Fruit fly (Drosophila melanogaster) whole organism, embryonic: ENCODE results near the gene Lip3.
A peak's percentile ranks its signal among the peaks of the same experiment; 100 is the strongest.

Experiments
- Abd-B ChIP-seq: fragments of 200-800 bp; sonication (Bioruptor generic); optimal IDR thresholded peaks from 2 replicates; lab custom pipeline; 2018; ENCODE audit warnings: missing biosample characterization, mild to moderate bottlenecking, missing genetic modification characterization, moderate library complexity
- CG10274 ChIP-seq: fragments of 200-800 bp; sonication (Bioruptor generic); optimal IDR thresholded peaks from 3 replicates; lab custom pipeline; 2017; ENCODE audit warnings: missing biosample characterization, mild to moderate bottlenecking, missing genetic modification characterization
- CG10321 ChIP-seq: fragments of 200-800 bp; sonication (Bioruptor generic); IDR thresholded peaks from 2 replicates; pipeline ENCODE4 v1.3.6; 2022; ENCODE audit warnings: missing biosample characterization, missing genetic modification characterization
- CG11093 ChIP-seq: fragments of 200-800 bp; sonication (Bioruptor generic); IDR thresholded peaks from 3 replicates; pipeline ENCODE4 v1.3.6; 2022; ENCODE audit warnings: missing biosample characterization, missing genetic modification characterization
- CG12744 ChIP-seq: fragments of 200-800 bp; sonication (Bioruptor generic); optimal IDR thresholded peaks from 2 replicates; lab custom pipeline; 2016; ENCODE audit warnings: missing biosample characterization, missing genetic modification characterization
- CG12942 ChIP-seq: fragments of 200-800 bp; sonication (Bioruptor generic); optimal IDR thresholded peaks from 3 replicates; lab custom pipeline; 2016; ENCODE audit warnings: missing biosample characterization, missing genetic modification characterization
- CG15011 ChIP-seq: fragments of 200-800 bp; sonication (Bioruptor generic); optimal IDR thresholded peaks from 3 replicates; lab custom pipeline; 2018; ENCODE audit warnings: missing biosample characterization, mild to moderate bottlenecking, missing genetic modification characterization
- CG15269 ChIP-seq: fragments of 200-800 bp; sonication (Bioruptor generic); optimal IDR thresholded peaks from 2 replicates; lab custom pipeline; 2018; ENCODE audit warnings: missing biosample characterization, mild to moderate bottlenecking, missing genetic modification characterization, moderate library complexity
- CG16779 ChIP-seq: fragments of 200-800 bp; sonication (Bioruptor generic); IDR thresholded peaks from 2 replicates; pipeline ENCODE4 v1.3.6; 2022; ENCODE audit warnings: missing biosample characterization, missing genetic modification characterization
- CG2712 ChIP-seq: fragments of 200-800 bp; optimal IDR thresholded peaks from 3 replicates; lab custom pipeline; 2019; ENCODE audit warnings: missing biosample characterization, mild to moderate bottlenecking, missing genetic modification characterization, moderate library complexity
- CG3726 ChIP-seq: fragments of 200-800 bp; sonication (Bioruptor generic); IDR thresholded peaks from 3 replicates; pipeline ENCODE4, ENCODE4 v1.3.6; 2022; ENCODE audit warnings: missing biosample characterization, missing genetic modification characterization
- CG43689 ChIP-seq: fragments of 200-800 bp; sonication (Bioruptor generic); IDR thresholded peaks from 2 replicates; pipeline ENCODE4 v1.3.6; 2022; ENCODE audit warnings: missing biosample characterization, missing genetic modification characterization
- CG4820 ChIP-seq: fragments of 200-800 bp; sonication (Bioruptor generic); optimal IDR thresholded peaks from 3 replicates; lab custom pipeline; 2016; ENCODE audit warnings: missing biosample characterization, missing genetic modification characterization
- CG4854 ChIP-seq: fragments of 200-800 bp; sonication (Bioruptor generic); optimal IDR thresholded peaks from 2 replicates; lab custom pipeline; 2016; ENCODE audit warnings: missing biosample characterization, missing genetic modification characterization, inconsistent platforms
- CG6272 ChIP-seq: fragments of 200-800 bp; sonication (Bioruptor generic); IDR thresholded peaks from 2 replicates; pipeline ENCODE4 v1.3.6; 2022; ENCODE audit warnings: missing biosample characterization, missing genetic modification characterization
- CG6791 ChIP-seq: fragments of 200-800 bp; sonication (Bioruptor generic); IDR thresholded peaks from 3 replicates; pipeline ENCODE4 v1.3.6; 2022; ENCODE audit warnings: missing biosample characterization, missing genetic modification characterization; ENCODE audit not compliant: partially characterized antibody
- CG7745 ChIP-seq: fragments of 200-800 bp; sonication (Bioruptor generic); optimal IDR thresholded peaks from 2 replicates; lab custom pipeline; 2018; ENCODE audit warnings: missing biosample characterization, mild to moderate bottlenecking, missing genetic modification characterization, moderate library complexity
- CG8089 ChIP-seq: fragments of 200-800 bp; sonication (Bioruptor generic); optimal IDR thresholded peaks from 3 replicates; lab custom pipeline; 2016; ENCODE audit warnings: missing biosample characterization, missing genetic modification characterization
- CG9609 ChIP-seq: fragments of 200-800 bp; sonication (Bioruptor generic); optimal IDR thresholded peaks from 3 replicates; lab custom pipeline; 2016; ENCODE audit warnings: missing biosample characterization, missing genetic modification characterization
- D19B ChIP-seq: fragments of 200-800 bp; sonication (Bioruptor generic); optimal IDR thresholded peaks from 2 replicates; lab custom pipeline; 2017; ENCODE audit warnings: missing biosample characterization, mild to moderate bottlenecking, missing genetic modification characterization
- Doc2 ChIP-seq: fragments of 200-800 bp; sonication (Bioruptor generic); IDR thresholded peaks from 2 replicates; pipeline ENCODE4 v1.3.6; 2022; ENCODE audit warnings: missing biosample characterization, missing genetic modification characterization
- H15 ChIP-seq: fragments of 200-800 bp; sonication (Bioruptor generic); IDR thresholded peaks from 3 replicates; pipeline ENCODE4 v1.3.6; 2022; ENCODE audit warnings: missing biosample characterization, missing genetic modification characterization
- Jarid2 ChIP-seq: fragments of 200-800 bp; sonication (Bioruptor generic); optimal IDR thresholded peaks from 3 replicates; lab custom pipeline; 2017; ENCODE audit warnings: mild to moderate bottlenecking, missing biosample characterization, missing genetic modification reagents, missing genetic modification characterization
- Med ChIP-seq: fragments of 200-800 bp; sonication (Bioruptor generic); peaks from one replicate; lab custom pipeline; 2016; ENCODE audit warnings: missing biosample characterization, missing genetic modification characterization, mild to moderate bottlenecking, inconsistent platforms, moderate library complexity
- Meics ChIP-seq: fragments of 200-800 bp; sonication (Bioruptor generic); optimal IDR thresholded peaks from 2 replicates; lab custom pipeline; 2017; ENCODE audit warnings: missing biosample characterization, mild to moderate bottlenecking, missing genetic modification characterization
- NfI ChIP-seq: fragments of 200-800 bp; sonication (Bioruptor generic); optimal IDR thresholded peaks from 3 replicates; lab custom pipeline; 2018; ENCODE audit warnings: missing biosample characterization, mild to moderate bottlenecking, missing genetic modification characterization, moderate library complexity
- Rx ChIP-seq: fragments of 200-800 bp; sonication (Bioruptor generic); IDR thresholded peaks from 2 replicates; pipeline ENCODE4 v1.3.6; 2022; ENCODE audit warnings: missing biosample characterization, missing genetic modification characterization
- Sox102F ChIP-seq: fragments of 200-800 bp; sonication (Bioruptor generic); optimal IDR thresholded peaks from 2 replicates; lab custom pipeline; 2018; ENCODE audit warnings: missing biosample characterization, mild to moderate bottlenecking, missing genetic modification characterization, moderate library complexity
- Spps ChIP-seq: fragments of 200-800 bp; sonication (Bioruptor generic); optimal IDR thresholded peaks from 2 replicates; lab custom pipeline; 2018; ENCODE audit warnings: missing biosample characterization, mild to moderate bottlenecking, missing genetic modification characterization
- Sry-β ChIP-seq: fragments of 200-800 bp; sonication (Bioruptor generic); optimal IDR thresholded peaks from 2 replicates; lab custom pipeline; 2018; ENCODE audit warnings: missing biosample characterization, mild to moderate bottlenecking, missing genetic modification characterization, moderate library complexity
- Taf1 ChIP-seq: fragments of 200-800 bp; sonication (Bioruptor generic); IDR thresholded peaks from 2 replicates; pipeline ENCODE4 v1.3.6; 2022; ENCODE audit warnings: missing biosample characterization, missing genetic modification characterization
- ac ChIP-seq: fragments of 200-800 bp; sonication (Bioruptor generic); optimal IDR thresholded peaks from 3 replicates; lab custom pipeline; 2017; ENCODE audit warnings: missing biosample characterization, mild to moderate bottlenecking, missing genetic modification characterization
- ase ChIP-seq: fragments of 200-800 bp; sonication (Bioruptor generic); IDR thresholded peaks from 3 replicates; pipeline ENCODE4 v1.3.6; 2022; ENCODE audit warnings: missing biosample characterization, missing genetic modification characterization
- bowl ChIP-seq: fragments of 200-800 bp; sonication (Bioruptor generic); IDR thresholded peaks from 2 replicates; pipeline ENCODE4 v1.3.6; 2022; ENCODE audit warnings: missing biosample characterization, missing genetic modification characterization
- cad ChIP-seq: fragments of >200 bp; optimal IDR thresholded peaks from 2 replicates; lab custom pipeline; 2017; ENCODE audit warnings: missing biosample characterization, missing genetic modification characterization
- cato ChIP-seq: fragments of 200-800 bp; sonication (Bioruptor generic); optimal IDR thresholded peaks from 2 replicates; lab custom pipeline; 2016; ENCODE audit warnings: missing biosample characterization, missing genetic modification characterization, borderline replicate concordance
- dmrt11E ChIP-seq: fragments of 200-800 bp; sonication (Bioruptor generic); optimal IDR thresholded peaks from 3 replicates; lab custom pipeline; 2018; ENCODE audit warnings: missing biosample characterization, mild to moderate bottlenecking, missing genetic modification characterization, moderate library complexity
- eve ChIP-seq, 2 experiments: fragments of >200 bp; optimal IDR thresholded peaks; 2 replicates each; lab custom pipeline; 2017; ENCODE audit warnings: missing biosample characterization in 2 of 2, missing genetic modification characterization in 2 of 2
- gsb ChIP-seq: fragments of 200-800 bp; sonication (Bioruptor generic); IDR thresholded peaks from 2 replicates; pipeline ENCODE4 v1.3.6; 2022; ENCODE audit warnings: missing biosample characterization, missing genetic modification characterization
- h ChIP-seq: fragments of >200 bp; optimal IDR thresholded peaks from 2 replicates; lab custom pipeline; 2017
- inv ChIP-seq: fragments of 200-800 bp; sonication (Bioruptor generic); IDR thresholded peaks from 2 replicates; pipeline ENCODE4 v1.3.6; 2022; ENCODE audit warnings: missing biosample characterization, missing genetic modification characterization; ENCODE audit not compliant: partially characterized antibody
- lov ChIP-seq, 2 experiments: fragments of 200-800 bp in 1 of 2; fragments of >200 bp in 1 of 2; sonication (Bioruptor generic) in 1 of 2; IDR thresholded peaks in 1 of 2; optimal IDR thresholded peaks in 1 of 2; 2 replicates in 1 of 2; 3 replicates in 1 of 2; pipeline versions ENCODE4 v1.3.6 to Lab custom; 2017 to 2022; ENCODE audit warnings: missing biosample characterization in 1 of 2, missing genetic modification characterization in 1 of 2
- luna ChIP-seq: fragments of 200-800 bp; sonication (Bioruptor generic); optimal IDR thresholded peaks from 2 replicates; lab custom pipeline; 2016; ENCODE audit warnings: missing biosample characterization, missing genetic modification characterization
- nom ChIP-seq: fragments of 200-800 bp; sonication (Bioruptor generic); optimal IDR thresholded peaks from 2 replicates; lab custom pipeline; 2017; ENCODE audit warnings: missing biosample characterization, missing genetic modification characterization, mild to moderate bottlenecking, moderate library complexity, missing genetic modification reagents
- run ChIP-seq: fragments of 200-800 bp; sonication (Bioruptor generic); optimal IDR thresholded peaks from 3 replicates; lab custom pipeline; 2018; ENCODE audit warnings: missing biosample characterization, mild to moderate bottlenecking, missing genetic modification characterization
- salm ChIP-seq: fragments of 200-800 bp; sonication (Bioruptor generic); optimal IDR thresholded peaks from 2 replicates; lab custom pipeline; 2018; ENCODE audit warnings: missing biosample characterization, mild to moderate bottlenecking, missing genetic modification characterization
- slp2 ChIP-seq: fragments of 200-800 bp; sonication (Bioruptor generic); optimal IDR thresholded peaks from 2 replicates; lab custom pipeline; 2016; ENCODE audit warnings: missing biosample characterization, missing genetic modification characterization
- stc ChIP-seq: fragments of 200-800 bp; sonication (Bioruptor generic); IDR thresholded peaks from 2 replicates; pipeline ENCODE4 v1.3.6; 2022; ENCODE audit warnings: missing biosample characterization, missing genetic modification characterization

The Lip3 gene

DNA sequence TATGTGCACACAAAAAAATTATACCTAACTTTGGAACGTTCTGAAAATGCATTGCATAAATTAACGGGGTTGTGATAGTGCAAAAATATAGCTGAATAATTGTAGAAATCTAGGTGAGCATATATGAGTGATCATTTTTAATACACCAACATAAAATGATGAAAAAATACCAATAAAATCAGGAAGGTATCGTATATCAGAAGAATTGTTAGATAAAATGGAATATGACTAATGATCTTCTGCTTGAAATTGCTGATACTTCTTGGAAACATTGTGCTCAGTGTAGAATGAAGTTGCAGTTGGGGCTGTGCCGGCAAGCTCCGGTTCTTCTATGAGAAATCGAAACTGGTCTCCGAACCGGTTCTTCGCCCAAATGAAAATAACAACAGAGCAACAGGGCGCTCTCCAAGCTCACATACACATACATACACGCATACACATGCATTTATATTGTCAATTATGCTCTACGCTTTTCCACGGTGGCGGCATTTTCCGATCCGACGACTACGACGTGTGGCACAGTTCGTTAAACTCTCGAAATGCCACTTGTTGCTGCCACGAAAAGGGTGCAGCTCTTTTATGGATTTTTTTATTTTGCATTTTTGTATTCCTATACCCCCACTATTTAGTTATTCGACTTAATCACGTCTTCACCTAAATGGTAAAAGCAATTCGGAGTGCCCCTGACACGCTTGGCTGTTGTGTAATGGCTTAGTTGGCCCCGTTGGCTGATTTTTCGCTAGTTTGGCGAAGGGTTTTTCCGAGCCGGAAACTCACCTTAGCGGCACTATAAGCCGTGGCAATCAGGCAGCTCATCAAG, 29.4 kb upstream of the Lip3 start (continued):
- TF ChIP-seq salm (tag; lab: Kevin White, UChicago) (peak; percentile 77), Med (GFP tag; lab: Kevin White, UChicago) (peak; percentile 98), lov (optimal IDR thresholded peaks at IDR 0.05; lab: Kevin White, UChicago) (no peak), lov (GFP tag; IDR thresholded peaks at IDR 0.05; lab: Robert Waterston, UW) (no peak; the same call in 2 of the 3 replicates), CG8089 (GFP tag; lab: Kevin White, UChicago) (peak; percentile 84), NfI (peak; percentile 90), Taf1 (GFP tag; lab: Robert Waterston, UW) (peak; percentile 65; the same call in 1 of the 2 replicates), D19B (peak; percentile 71), stc (peak; percentile 86; the same call in 1 of the 2 replicates), luna (GFP tag; lab: Kevin White, UChicago) (peak; percentile 73), eve (GFP tag; optimal IDR thresholded peaks at IDR 0.05; lab: Kevin White, UChicago) (peak in 1 of 2 experiments; percentile 97), gsb (GFP tag; lab: Robert Waterston, UW) (peak; percentile 68), slp2 (GFP tag; lab: Kevin White, UChicago) (peak; percentile 77), CG16779 (GFP tag; lab: Robert Waterston, UW) (peak; percentile 63; the same call in 1 of the 2 replicates), bowl (GFP tag; lab: Robert Waterston, UW) (no peak), CG12942 (GFP tag; lab: Kevin White, UChicago) (peak; percentile 84), CG4820 (GFP tag; lab: Kevin White, UChicago) (peak; percentile 83), CG43689 (GFP tag; lab: Robert Waterston, UW) (peak; percentile 39; the same call in 1 of the 2 replicates), H15 (GFP tag; lab: Robert Waterston, UW) (peak; percentile 79), CG12744 (GFP tag; lab: Kevin White, UChicago) (peak; percentile 86), CG9609 (GFP tag; lab: Kevin White, UChicago) (peak; percentile 88), CG4854 (GFP tag; lab: Kevin White, UChicago) (peak; percentile 83), CG10274 (GFP tag; lab: Kevin White, UChicago) (peak; percentile 77), CG6791 (GFP tag; lab: Robert Waterston, UW) (no peak), Jarid2 (GFP tag; lab: Kevin White, UChicago) (peak; percentile 43), CG15011 (GFP tag; lab: Kevin White, UChicago) (peak; percentile 77), nom (GFP tag; lab: Kevin White, UChicago) (peak; percentile 91), CG10321 (peak; percentile 56; the same call in 1 of the 2 replicates), dmrt11E (tag; lab: Kevin White, UChicago) (peak; percentile 91), CG15269 (tag; lab: Kevin White, UChicago) (peak; percentile 90), CG7745 (tag; lab: Kevin White, UChicago) (no peak), Spps (tag; lab: Kevin White, UChicago) (peak; percentile 78), ase (peak; percentile 66), Abd-B (GFP tag; lab: Kevin White, UChicago) (peak; percentile 92), CG6272 (GFP tag; lab: Robert Waterston, UW) (peak; percentile 53), ac (GFP tag; lab: Kevin White, UChicago) (peak; percentile 6), Rx (peak; percentile 81), CG2712 (tag; lab: Kevin White, UChicago) (peak; percentile 95), h (lab: Kevin White, UChicago) (no peak), CG11093 (GFP tag; lab: Robert Waterston, UW) (peak; percentile 69; the same call in 2 of the 3 replicates), Meics (GFP tag; lab: Kevin White, UChicago) (peak; percentile 88), Sry-β (GFP tag; lab: Kevin White, UChicago) (peak; percentile 49), Sox102F (GFP tag; lab: Kevin White, UChicago) (peak; percentile 92), run (tag; lab: Kevin White, UChicago) (peak; percentile 73), inv (no peak), CG3726 (GFP tag; lab: Robert Waterston, UW) (peak; percentile 80; the same call in 2 of the 3 replicates), Doc2 (GFP tag; lab: Robert Waterston, UW) (no peak), cato (GFP tag; lab: Kevin White, UChicago) (peak; percentile 77), cad (no peak)
